Worm (Caenorhabditis elegans) whole organism, midembryonic: ENCODE results near the gene F14H3.6.

ENCODE experiments used
- cog-1 ChIP-seq: sonication (generic microtip); optimal IDR thresholded peaks from 2 replicates; lab custom pipeline; 2016; ENCODE audit warnings: missing genetic modification characterization, missing compliant biosample characterization
- flt-1 ChIP-seq: fragments of 200-800 bp; sonication (Bioruptor generic); IDR thresholded peaks from 2 replicates; pipeline ENCODE4 v1.3.6; 2022; ENCODE audit warnings: missing genetic modification characterization, missing compliant biosample characterization
- klf-2 ChIP-seq: fragments of 200-800 bp; sonication (Bioruptor generic); conservative IDR thresholded peaks from 2 replicates; pipeline ENCODE4 v1.3.6; 2022; ENCODE audit warnings: missing genetic modification reagents, missing genetic modification characterization, missing compliant biosample characterization
- tab-1 ChIP-seq: fragments of 200-800 bp; sonication (Bioruptor generic); IDR thresholded peaks from 2 replicates; pipeline ENCODE4 v1.3.6; 2022; ENCODE audit warnings: missing genetic modification characterization, missing compliant biosample characterization
- ztf-29 ChIP-seq: fragments of 200-800 bp; sonication (Bioruptor generic); IDR thresholded peaks from 2 replicates; pipeline ENCODE4 v1.3.6; 2022; ENCODE audit warnings: missing genetic modification reagents, missing genetic modification characterization, missing compliant biosample characterization

DNA sequence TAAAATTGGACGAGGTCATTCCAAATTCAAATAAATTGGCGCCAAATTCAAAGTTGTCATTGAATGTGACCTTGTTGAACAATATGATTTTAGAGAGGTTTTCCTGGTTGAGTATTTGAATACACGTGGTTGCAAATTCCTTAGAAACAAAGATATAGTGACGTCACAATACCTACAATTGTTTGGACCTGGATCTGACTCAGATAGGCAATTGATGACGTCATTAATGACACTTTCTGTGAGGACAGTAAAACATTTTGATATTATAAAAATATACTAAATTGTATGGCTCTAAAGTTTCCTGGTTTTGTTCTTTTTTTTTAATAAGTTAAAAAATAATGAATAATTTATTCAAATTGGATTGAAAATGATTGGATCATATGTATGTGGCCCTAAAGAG lies 17.3 kb downstream of the F14H3.6 start:
- TF ChIP-seq tab-1 (GFP tag; lab: Robert Waterston, UW) (no peak), ztf-29 (no peak), flt-1 (GFP tag; lab: Robert Waterston, UW) (no peak), cog-1 (tag; lab: Kevin White, UChicago) (no peak), klf-2 (GFP tag; lab: Robert Waterston, UW) (no peak)
